Fruit fly (Drosophila melanogaster) whole organism, prepupa: ENCODE results near the gene CG13457.

Experiments
- Blimp-1 ChIP-seq: fragments of 200-800 bp; sonication (Bioruptor generic); optimal IDR thresholded peaks from 3 replicates; lab custom pipeline; 2017; ENCODE audit warnings: missing biosample characterization, missing genetic modification characterization, mild to moderate bottlenecking, moderate library complexity, missing genetic modification reagents
- CG10669 ChIP-seq: fragments of 200-800 bp; sonication (Bioruptor generic); optimal IDR thresholded peaks from 3 replicates; lab custom pipeline; 2018; ENCODE audit warnings: missing biosample characterization, mild to moderate bottlenecking, missing genetic modification characterization, moderate library complexity
- CG11294 ChIP-seq: fragments of 200-800 bp; sonication (Bioruptor generic); IDR thresholded peaks from 2 replicates; pipeline ENCODE4 v1.3.6; 2022; ENCODE audit warnings: missing biosample characterization, missing genetic modification characterization
- CG11762 ChIP-seq: fragments of 200-800 bp; sonication (Bioruptor generic); optimal IDR thresholded peaks from 3 replicates; lab custom pipeline; 2016; ENCODE audit warnings: missing biosample characterization, missing genetic modification characterization; ENCODE audit not compliant: insufficient read depth
- CG11902 ChIP-seq: fragments of 200-800 bp; sonication (Bioruptor generic); optimal IDR thresholded peaks from 3 replicates; lab custom pipeline; 2016; ENCODE audit warnings: missing biosample characterization, missing genetic modification characterization
- CG1621 ChIP-seq: fragments of 200-800 bp; sonication (Bioruptor generic); optimal IDR thresholded peaks from 3 replicates; lab custom pipeline; 2018; ENCODE audit warnings: missing biosample characterization, mild to moderate bottlenecking, missing genetic modification characterization
- CG16779 ChIP-seq: fragments of 200-800 bp; sonication (Bioruptor generic); optimal IDR thresholded peaks from 3 replicates; lab custom pipeline; 2017; ENCODE audit warnings: missing biosample characterization, mild to moderate bottlenecking, missing genetic modification characterization
- CG3032 ChIP-seq: fragments of 200-800 bp; optimal IDR thresholded peaks from 2 replicates; lab custom pipeline; 2019; ENCODE audit warnings: missing biosample characterization, mild to moderate bottlenecking, missing genetic modification characterization, moderate library complexity
- CG31627 ChIP-seq: fragments of 200-800 bp; sonication (Bioruptor generic); optimal IDR thresholded peaks from 3 replicates; lab custom pipeline; 2016; ENCODE audit warnings: missing biosample characterization, missing genetic modification characterization
- CG32006 ChIP-seq: fragments of 200-800 bp; sonication (Bioruptor generic); optimal IDR thresholded peaks from 3 replicates; lab custom pipeline; 2017; ENCODE audit warnings: missing biosample characterization, mild to moderate bottlenecking, missing genetic modification characterization
- CG4318 ChIP-seq: fragments of 200-800 bp; sonication (Bioruptor generic); optimal IDR thresholded peaks from 3 replicates; lab custom pipeline; 2017; ENCODE audit warnings: missing biosample characterization, mild to moderate bottlenecking, missing genetic modification characterization
- CG6276 ChIP-seq: fragments of 200-800 bp; sonication (Bioruptor generic); optimal IDR thresholded peaks from 2 replicates; lab custom pipeline; 2017; ENCODE audit warnings: missing biosample characterization, mild to moderate bottlenecking, missing genetic modification characterization
- CG6792 ChIP-seq: fragments of 200-800 bp; sonication (Bioruptor generic); optimal IDR thresholded peaks from 3 replicates; lab custom pipeline; 2016; ENCODE audit warnings: missing biosample characterization, missing genetic modification characterization
- CG6808 ChIP-seq: fragments of 200-800 bp; sonication (Bioruptor generic); optimal IDR thresholded peaks from 3 replicates; lab custom pipeline; 2017; ENCODE audit warnings: missing biosample characterization, missing genetic modification characterization, mild to moderate bottlenecking, moderate library complexity, missing genetic modification reagents
- CG7368 ChIP-seq: fragments of 200-800 bp; sonication (Bioruptor generic); optimal IDR thresholded peaks from 3 replicates; lab custom pipeline; 2016; ENCODE audit warnings: missing biosample characterization, missing genetic modification characterization
- CG8119 ChIP-seq: fragments of 200-800 bp; sonication (Bioruptor generic); IDR thresholded peaks from 3 replicates; pipeline ENCODE4 v1.3.6; 2022; ENCODE audit warnings: missing biosample characterization, missing genetic modification characterization
- CG9139 ChIP-seq: fragments of 200-800 bp; sonication (Bioruptor generic); optimal IDR thresholded peaks from 3 replicates; lab custom pipeline; 2017; ENCODE audit warnings: missing biosample characterization, mild to moderate bottlenecking, missing genetic modification characterization
- Eip75B ChIP-seq: fragments of 200-800 bp; sonication (Bioruptor generic); optimal IDR thresholded peaks from 3 replicates; lab custom pipeline; 2016; ENCODE audit warnings: missing biosample characterization, missing genetic modification characterization
- Eip78C ChIP-seq: fragments of 200-800 bp; sonication (Bioruptor generic); peaks from one replicate; lab custom pipeline; 2016; ENCODE audit warnings: missing biosample characterization, missing genetic modification characterization
- Gug ChIP-seq: fragments of 200-800 bp; sonication (Bioruptor generic); IDR thresholded peaks from 2 replicates; pipeline ENCODE4 v1.3.6; 2022; ENCODE audit warnings: missing biosample characterization, missing genetic modification characterization
- Hr38 ChIP-seq: sonication (Bioruptor generic); optimal IDR thresholded peaks from 2 replicates; lab custom pipeline; 2016; ENCODE audit warnings: missing biosample characterization, missing genetic modification characterization
- Hr39 ChIP-seq: fragments of 200-800 bp; sonication (Bioruptor generic); optimal IDR thresholded peaks from 2 replicates; lab custom pipeline; 2016; ENCODE audit warnings: missing biosample characterization, missing genetic modification characterization
- Hr4 ChIP-seq: fragments of 200-800 bp; sonication (Bioruptor generic); optimal IDR thresholded peaks from 3 replicates; lab custom pipeline; 2016; ENCODE audit warnings: missing biosample characterization, missing genetic modification characterization
- Met ChIP-seq: fragments of 200-800 bp; sonication (Bioruptor generic); optimal IDR thresholded peaks from 3 replicates; lab custom pipeline; 2016; ENCODE audit warnings: missing biosample characterization, missing genetic modification characterization
- OdsH ChIP-seq: fragments of 200-800 bp; sonication (Bioruptor generic); optimal IDR thresholded peaks from 3 replicates; lab custom pipeline; 2016; ENCODE audit warnings: missing biosample characterization, missing genetic modification characterization
- Sox102F ChIP-seq: fragments of 200-800 bp; sonication (Bioruptor generic); optimal IDR thresholded peaks from 2 replicates; lab custom pipeline; 2016; ENCODE audit warnings: missing biosample characterization, mild to moderate bottlenecking, missing genetic modification characterization
- Sox14 ChIP-seq: fragments of 200-800 bp; sonication (Bioruptor generic); optimal IDR thresholded peaks from 3 replicates; lab custom pipeline; 2016; ENCODE audit warnings: missing biosample characterization, missing genetic modification characterization
- Sox15 ChIP-seq: fragments of 200-800 bp; sonication (Bioruptor generic); optimal IDR thresholded peaks from 3 replicates; lab custom pipeline; 2016; ENCODE audit warnings: missing biosample characterization, missing genetic modification characterization
- achi ChIP-seq: fragments of 200-800 bp; sonication (Bioruptor generic); optimal IDR thresholded peaks from 3 replicates; lab custom pipeline; 2016; ENCODE audit warnings: missing biosample characterization, missing genetic modification characterization
- acj6 ChIP-seq: fragments of 200-800 bp; sonication (Bioruptor generic); optimal IDR thresholded peaks from 3 replicates; lab custom pipeline; 2016; ENCODE audit warnings: missing biosample characterization, missing genetic modification characterization
- cyc ChIP-seq: fragments of 200-800 bp; sonication (Bioruptor generic); optimal IDR thresholded peaks from 3 replicates; lab custom pipeline; 2016; ENCODE audit warnings: missing biosample characterization, missing genetic modification characterization
- dac ChIP-seq: fragments of 200-800 bp; sonication (Bioruptor generic); optimal IDR thresholded peaks from 2 replicates; lab custom pipeline; 2017; ENCODE audit warnings: missing biosample characterization, mild to moderate bottlenecking, missing genetic modification characterization
- dsx ChIP-seq: fragments of 200-800 bp; optimal IDR thresholded peaks from 3 replicates; lab custom pipeline; 2019; ENCODE audit warnings: missing biosample characterization, mild to moderate bottlenecking, missing genetic modification characterization, moderate library complexity; ENCODE audit not compliant: poor library complexity, severe bottlenecking
- eg ChIP-seq: fragments of 200-800 bp; sonication (Bioruptor generic); IDR thresholded peaks from 3 replicates; pipeline ENCODE4 v1.3.6; 2022; ENCODE audit warnings: missing biosample characterization, missing genetic modification characterization
- esn ChIP-seq: fragments of 200-800 bp; sonication (Bioruptor generic); optimal IDR thresholded peaks from 2 replicates; lab custom pipeline; 2016; ENCODE audit warnings: missing biosample characterization, mild to moderate bottlenecking, missing genetic modification characterization, moderate library complexity
- fd59A ChIP-seq: fragments of 200-800 bp; sonication (Bioruptor generic); optimal IDR thresholded peaks from 2 replicates; lab custom pipeline; 2017; ENCODE audit warnings: missing biosample characterization, mild to moderate bottlenecking, missing genetic modification characterization, missing genetic modification reagents
- lz ChIP-seq: fragments of 200-800 bp; sonication (Bioruptor generic); optimal IDR thresholded peaks from 3 replicates; lab custom pipeline; 2016; ENCODE audit warnings: missing biosample characterization, missing genetic modification characterization
- net ChIP-seq: fragments of 200-800 bp; sonication (Bioruptor generic); optimal IDR thresholded peaks from 3 replicates; lab custom pipeline; 2016; ENCODE audit warnings: missing biosample characterization, missing genetic modification characterization
- spab ChIP-seq: fragments of 200-800 bp; sonication (Bioruptor generic); optimal IDR thresholded peaks from 2 replicates; lab custom pipeline; 2017; ENCODE audit warnings: missing biosample characterization, mild to moderate bottlenecking, missing genetic modification characterization, missing genetic modification reagents
- ss ChIP-seq, 2 experiments: fragments of 200-800 bp; sonication (Bioruptor generic); optimal IDR thresholded peaks; 2 replicates in 1 of 2; 3 replicates in 1 of 2; lab custom pipeline; 2017 to 2018; ENCODE audit warnings: mild to moderate bottlenecking in 2 of 2, missing biosample characterization in 2 of 2, missing genetic modification characterization in 2 of 2, moderate library complexity in 1 of 2
- svp ChIP-seq: fragments of 200-800 bp; sonication (Bioruptor generic); peaks from one replicate; lab custom pipeline; 2016; ENCODE audit warnings: missing biosample characterization, missing genetic modification characterization
- topi ChIP-seq: fragments of 200-800 bp; sonication (Bioruptor generic); optimal IDR thresholded peaks from 3 replicates; lab custom pipeline; 2016; ENCODE audit warnings: missing biosample characterization, missing genetic modification characterization
- vri ChIP-seq: fragments of 200-800 bp; sonication (Bioruptor generic); optimal IDR thresholded peaks from 3 replicates; lab custom pipeline; 2016; ENCODE audit warnings: missing biosample characterization, mild to moderate bottlenecking, missing genetic modification characterization

The CG13457 gene

DNA sequence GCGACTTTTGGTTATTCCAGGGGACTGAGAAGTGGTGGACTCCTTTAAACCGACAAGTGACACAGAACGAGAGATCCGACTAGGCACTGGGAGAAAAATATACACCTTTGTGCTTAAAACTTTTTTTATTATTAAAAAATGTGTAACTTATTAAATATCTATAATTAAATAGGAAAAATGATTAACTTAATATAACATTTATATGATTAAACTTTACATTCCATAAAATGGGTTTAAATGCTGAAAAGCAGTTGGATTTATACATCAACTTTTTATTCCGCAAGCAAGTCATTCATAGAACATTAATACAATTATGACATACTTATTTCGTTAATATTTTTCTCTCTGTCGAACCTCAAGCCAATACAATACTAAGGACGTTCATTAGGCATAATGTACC is 42.9 kb upstream of the CG13457 start (continued):
- peak; percentile 19 for TF ChIP-seq Sox102F (GFP tag; lab: Kevin White, UChicago)
- TF ChIP-seq dsx (GFP tag; lab: Kevin White, UChicago), result peak; percentile 79
- TF ChIP-seq CG6276, result no peak
- TF ChIP-seq OdsH (GFP tag; lab: Kevin White, UChicago), result peak; percentile 66
- TF ChIP-seq Eip75B (GFP tag; lab: Kevin White, UChicago), result peak; percentile 21
- peak; percentile 50 for TF ChIP-seq fd59A (GFP tag; lab: Kevin White, UChicago)
- TF ChIP-seq CG6792 (GFP tag; lab: Kevin White, UChicago), result peak; percentile 70
- no peak for TF ChIP-seq eg (GFP tag; lab: Robert Waterston, UW)
- TF ChIP-seq CG11762 (GFP tag; lab: Kevin White, UChicago), result no peak
- TF ChIP-seq lz (GFP tag; lab: Kevin White, UChicago), result no peak
- TF ChIP-seq Hr38, result no peak
- peak; percentile 75 for TF ChIP-seq svp (GFP tag; lab: Kevin White, UChicago)
- TF ChIP-seq CG4318 (GFP tag; lab: Kevin White, UChicago), result no peak
- peak; percentile 48 for TF ChIP-seq CG9139 (GFP tag; lab: Kevin White, UChicago)
- TF ChIP-seq Met (GFP tag; lab: Kevin White, UChicago), result peak; percentile 58
- peak; percentile 51 for TF ChIP-seq Sox15 (GFP tag; lab: Kevin White, UChicago)

dm6 chr3L:15172404-15173055 is 41.4 kb upstream of the CG13457 start:
- TF ChIP-seq Eip78C (peak; percentile 55), CG10669 (GFP tag; lab: Kevin White, UChicago) (no peak), CG32006 (GFP tag; lab: Kevin White, UChicago) (peak; percentile 10)

dm6 chr3L:15171769-15172403 is 40.7 kb upstream of the CG13457 start:
- TF ChIP-seq Gug (GFP tag; lab: Robert Waterston, UW) (peak; percentile 24; the same call in 1 of the 2 replicates), CG11762 (GFP tag; lab: Kevin White, UChicago) (no peak), CG8119 (peak; percentile 75), net (peak; percentile 35), CG31627 (GFP tag; lab: Kevin White, UChicago) (no peak), CG1621 (tag; lab: Kevin White, UChicago) (no peak), CG6808 (GFP tag; lab: Kevin White, UChicago) (no peak), dac (GFP tag; lab: Kevin White, UChicago) (no peak), CG32006 (GFP tag; lab: Kevin White, UChicago) (peak; percentile 66), eg (GFP tag; lab: Robert Waterston, UW) (peak; percentile 53; the same call in 1 of the 3 replicates), Eip78C (peak; percentile 65), CG7368 (GFP tag; lab: Kevin White, UChicago) (no peak), CG6276 (peak; percentile 39), OdsH (GFP tag; lab: Kevin White, UChicago) (peak; percentile 36), vri (no peak), cyc (GFP tag; lab: Kevin White, UChicago) (no peak), CG3032 (tag; lab: Kevin White, UChicago) (no peak), CG9139 (GFP tag; lab: Kevin White, UChicago) (no peak), Blimp-1 (GFP tag; lab: Kevin White, UChicago) (no peak), CG6792 (GFP tag; lab: Kevin White, UChicago) (no peak), CG16779 (no peak), Hr39 (GFP tag; lab: Kevin White, UChicago) (no peak), Sox102F (GFP tag; lab: Kevin White, UChicago) (no peak), CG4318 (GFP tag; lab: Kevin White, UChicago) (peak; percentile 36), ss (GFP tag; optimal IDR thresholded peaks at IDR 0.05; lab: Kevin White, UChicago) (no peak), acj6 (no peak), dsx (GFP tag; lab: Kevin White, UChicago) (no peak), Hr4 (peak; percentile 53), topi (GFP tag; lab: Kevin White, UChicago) (no peak), CG10669 (GFP tag; lab: Kevin White, UChicago) (no peak), CG11902 (GFP tag; lab: Kevin White, UChicago) (no peak), CG11294 (GFP tag; lab: Robert Waterston, UW) (no peak), svp (GFP tag; lab: Kevin White, UChicago) (peak; percentile 42), Eip75B (GFP tag; lab: Kevin White, UChicago) (no peak), lz (GFP tag; lab: Kevin White, UChicago) (no peak), spab (GFP tag; lab: Kevin White, UChicago) (no peak), esn (GFP tag; lab: Kevin White, UChicago) (no peak), Sox14 (GFP tag; lab: Kevin White, UChicago) (no peak), achi (peak; percentile 37)
